Fruit fly (Drosophila melanogaster): Measurements from ENCODE around the gene CG13692.

Gene CG13692

dm6 chr2L:419620-420184 is 1.9 kb upstream of the CG13692 start, which contains the start of the genes CG13690 and RpLP1 (continued):
- TF ChIP-seq CG15011 (GFP tag; optimal IDR thresholded peaks at IDR 0.05) (peak; percentile 83), CG8290 (GFP tag; optimal IDR thresholded peaks at IDR 0.05) (peak; percentile 56), CG8290 (tag; optimal IDR thresholded peaks at IDR 0.05) (peak; percentile 41 to 85), gsb-n (tag; optimal IDR thresholded peaks at IDR 0.05) (peak; percentile 81), CG13624 (GFP tag; optimal IDR thresholded peaks at IDR 0.05) (peak; percentile 70), luna (GFP tag; optimal IDR thresholded peaks at IDR 0.05) (peak; percentile 66), dmrt99B (tag; optimal IDR thresholded peaks at IDR 0.05) (peak; percentile 58), NFAT (GFP tag; IDR thresholded peaks at IDR 0.05) (peak; percentile 69; the same call in 1 of the 2 replicates), dimm (GFP tag; IDR thresholded peaks at IDR 0.05) (no peak), Sox100B (GFP tag; optimal IDR thresholded peaks at IDR 0.05) (peak; percentile 86), pb (GFP tag; optimal IDR thresholded peaks at IDR 0.05) (peak; percentile 66), kni (GFP tag; optimal IDR thresholded peaks at IDR 0.05) (peak; percentile 92), unc-4 (GFP tag; IDR thresholded peaks at IDR 0.05; ENCODE audit: partially characterized antibody) (no peak), CrebB (tag; optimal IDR thresholded peaks at IDR 0.05) (peak; percentile 88), CkIIα-i1 (GFP tag; IDR thresholded peaks at IDR 0.05) (no peak), D (optimal IDR thresholded peaks at IDR 0.05) (no peak), D (GFP tag; optimal IDR thresholded peaks at IDR 0.05) (peak; percentile 73), org-1 (GFP tag; optimal IDR thresholded peaks at IDR 0.05) (peak; percentile 67), CG6854 (GFP tag; optimal IDR thresholded peaks at IDR 0.05) (peak; percentile 64), Tbp (GFP tag; optimal IDR thresholded peaks at IDR 0.05) (peak; percentile 45), CG16863 (GFP tag; optimal IDR thresholded peaks at IDR 0.05) (peak; percentile 64), seq (GFP tag; IDR thresholded peaks at IDR 0.05) (no peak), CG12104 (GFP tag; optimal IDR thresholded peaks at IDR 0.05) (peak; percentile 82), usp (GFP tag; optimal IDR thresholded peaks at IDR 0.05) (no peak), mirr (GFP tag; optimal IDR thresholded peaks at IDR 0.05) (peak; percentile 77), CG3726 (GFP tag; IDR thresholded peaks at IDR 0.05) (no peak), ara (GFP tag; IDR thresholded peaks at IDR 0.05) (peak; percentile 53; the same call in 1 of the 2 replicates), fd96Cb (tag; optimal IDR thresholded peaks at IDR 0.05) (no peak), lilli (GFP tag; optimal IDR thresholded peaks at IDR 0.05) (peak; percentile 49), mam (GFP tag; optimal IDR thresholded peaks at IDR 0.05) (peak; percentile 25), CG17802 (tag; optimal IDR thresholded peaks at IDR 0.05) (peak; percentile 9), CG15269 (tag; optimal IDR thresholded peaks at IDR 0.05) (peak; percentile 72), ham (GFP tag; IDR thresholded peaks at IDR 0.05) (no peak), CG7745 (tag; optimal IDR thresholded peaks at IDR 0.05) (peak; percentile 2), aop (GFP tag; IDR thresholded peaks at IDR 0.05) (no peak), tna (GFP tag; IDR thresholded peaks at IDR 0.05; ENCODE audit: partially characterized antibody) (no peak), CG7839 (tag; optimal IDR thresholded peaks at IDR 0.05) (peak; percentile 74), CG1233 (GFP tag; optimal IDR thresholded peaks at IDR 0.05) (peak; percentile 79), CG4820 (GFP tag; optimal IDR thresholded peaks at IDR 0.05) (peak; percentile 33), CHES-1-like (GFP tag; optimal IDR thresholded peaks at IDR 0.05) (peak; percentile 76), CG11093 (GFP tag; IDR thresholded peaks at IDR 0.05) (no peak), CG6791 (GFP tag; IDR thresholded peaks at IDR 0.05; ENCODE audit: partially characterized antibody) (no peak), lab (GFP tag; optimal IDR thresholded peaks at IDR 0.05) (peak; percentile 92), Trl (optimal IDR thresholded peaks at IDR 0.05) (no peak), Trl (GFP tag; optimal IDR thresholded peaks at IDR 0.05) (peak; percentile 74), CG17328 (GFP tag; IDR thresholded peaks at IDR 0.05) (peak; percentile 54), CG8478 (optimal IDR thresholded peaks at IDR 0.05) (no peak), stc (GFP tag; IDR thresholded peaks at IDR 0.05) (no peak), Dref (GFP tag; IDR thresholded peaks at IDR 0.05) (peak; percentile 32; the same call in 1 of the 2 replicates), pnt (GFP tag; optimal IDR thresholded peaks at IDR 0.05) (no peak), Sry-δ (GFP tag; optimal IDR thresholded peaks at IDR 0.05) (peak; percentile 58), pfk (GFP tag; optimal IDR thresholded peaks at IDR 0.05) (peak; percentile 58)

Measured in whole organism, embryonic.